Worm (Caenorhabditis elegans): Measurements from ENCODE around the gene C40C9.3.

DNA sequence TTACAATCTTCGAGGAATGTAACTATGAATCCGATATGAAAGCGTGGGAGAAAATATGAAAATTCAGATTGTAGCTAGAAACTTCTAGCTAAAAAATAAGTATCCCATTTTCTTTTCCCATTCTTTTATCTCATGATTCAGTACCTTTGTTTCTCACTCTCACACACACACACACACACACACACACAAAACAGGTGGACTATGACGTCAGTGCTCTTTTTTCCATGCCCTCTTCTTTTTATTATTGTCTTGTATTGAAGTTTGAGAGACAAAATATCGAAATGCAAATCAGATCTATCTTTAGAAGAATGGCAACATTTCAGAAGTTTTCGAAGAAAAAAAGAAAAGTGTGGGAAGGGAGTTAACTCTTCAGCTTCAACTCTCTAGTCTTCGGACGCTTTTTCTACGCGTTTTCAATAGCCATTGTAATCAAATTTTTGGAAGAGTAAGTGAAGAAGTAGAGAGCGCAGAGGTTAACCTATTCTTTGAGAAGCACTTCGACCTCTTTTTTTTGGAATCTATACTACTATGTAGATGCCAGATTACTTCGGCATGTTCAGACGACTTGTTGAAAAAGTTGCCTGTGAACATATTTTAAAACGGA lies 13.4 kb upstream of the C40C9.3 start:
- TF ChIP-seq ama-1 (optimal IDR thresholded peaks at IDR 0.05) (no peak), tra-4 (tag; optimal IDR thresholded peaks at IDR 0.05) (no peak), ets-7 (tag; optimal IDR thresholded peaks at IDR 0.05) (no peak), hmg-4 (GFP tag; optimal IDR thresholded peaks at IDR 0.05) (no peak), aly-1 (tag; optimal IDR thresholded peaks at IDR 0.05) (no peak), flt-1 (GFP tag; IDR thresholded peaks at IDR 0.05) (no peak), scrt-1 (GFP tag; IDR thresholded peaks at IDR 0.05) (no peak), B0310.2 (tag; optimal IDR thresholded peaks at IDR 0.05) (no peak), tbx-37 (GFP tag; conservative IDR thresholded peaks at IDR 0.05) (no peak), F13C5.2 (tag; optimal IDR thresholded peaks at IDR 0.05) (no peak), ceh-36 (tag; optimal IDR thresholded peaks at IDR 0.05) (no peak), ceh-13 (GFP tag; optimal IDR thresholded peaks at IDR 0.05) (no peak), pes-1 (GFP tag; IDR thresholded peaks at IDR 0.05) (no peak)

Data from whole organism, early embryonic.